Fruit fly (Drosophila melanogaster) whole organism, prepupa: ENCODE results near the gene CG43800.

Source experiments
- CG10669 ChIP-seq: fragments of 200-800 bp; sonication (Bioruptor generic); optimal IDR thresholded peaks from 3 replicates; lab custom pipeline; 2018; ENCODE audit warnings: missing biosample characterization, mild to moderate bottlenecking, missing genetic modification characterization, moderate library complexity
- CG6163 ChIP-seq: fragments of 200-800 bp; sonication (Bioruptor generic); IDR thresholded peaks from 3 replicates; pipeline ENCODE4 v1.3.6; 2022; ENCODE audit warnings: missing biosample characterization, missing genetic modification characterization
- CG6276 ChIP-seq: fragments of 200-800 bp; sonication (Bioruptor generic); optimal IDR thresholded peaks from 2 replicates; lab custom pipeline; 2017; ENCODE audit warnings: missing biosample characterization, mild to moderate bottlenecking, missing genetic modification characterization
- CG6854 ChIP-seq: fragments of 200-800 bp; sonication (Bioruptor generic); optimal IDR thresholded peaks from 2 replicates; lab custom pipeline; 2017; ENCODE audit warnings: missing biosample characterization, mild to moderate bottlenecking, missing genetic modification characterization
- CG8119 ChIP-seq: fragments of 200-800 bp; sonication (Bioruptor generic); IDR thresholded peaks from 3 replicates; pipeline ENCODE4 v1.3.6; 2022; ENCODE audit warnings: missing biosample characterization, missing genetic modification characterization
- CG9139 ChIP-seq: fragments of 200-800 bp; sonication (Bioruptor generic); optimal IDR thresholded peaks from 3 replicates; lab custom pipeline; 2017; ENCODE audit warnings: missing biosample characterization, mild to moderate bottlenecking, missing genetic modification characterization
- Eip78C ChIP-seq: fragments of 200-800 bp; sonication (Bioruptor generic); peaks from one replicate; lab custom pipeline; 2016; ENCODE audit warnings: missing biosample characterization, missing genetic modification characterization
- Gug ChIP-seq: fragments of 200-800 bp; sonication (Bioruptor generic); IDR thresholded peaks from 2 replicates; pipeline ENCODE4 v1.3.6; 2022; ENCODE audit warnings: missing biosample characterization, missing genetic modification characterization
- Hr38 ChIP-seq: sonication (Bioruptor generic); optimal IDR thresholded peaks from 2 replicates; lab custom pipeline; 2016; ENCODE audit warnings: missing biosample characterization, missing genetic modification characterization
- Lpt ChIP-seq: fragments of 200-800 bp; sonication (Bioruptor generic); optimal IDR thresholded peaks from 3 replicates; lab custom pipeline; 2016; ENCODE audit warnings: missing biosample characterization, missing genetic modification characterization
- OdsH ChIP-seq: fragments of 200-800 bp; sonication (Bioruptor generic); optimal IDR thresholded peaks from 3 replicates; lab custom pipeline; 2016; ENCODE audit warnings: missing biosample characterization, missing genetic modification characterization
- Sox102F ChIP-seq: fragments of 200-800 bp; sonication (Bioruptor generic); optimal IDR thresholded peaks from 2 replicates; lab custom pipeline; 2016; ENCODE audit warnings: missing biosample characterization, mild to moderate bottlenecking, missing genetic modification characterization

dm6 chr2L:7277562-7278255 lies 45.1 kb upstream of the CG43800 start:
- no peak for TF ChIP-seq OdsH (GFP tag; lab: Kevin White, UChicago)
- peak; percentile 25; the same call in 1 of the 3 replicates for TF ChIP-seq CG8119 (GFP tag; lab: Robert Waterston, UW)
- TF ChIP-seq CG6854 (GFP tag; lab: Kevin White, UChicago) = no peak
- no peak for TF ChIP-seq Hr38 (GFP tag; lab: Kevin White, UChicago)
- no peak for TF ChIP-seq Gug (GFP tag; lab: Robert Waterston, UW)
- TF ChIP-seq CG6163 (GFP tag; lab: Robert Waterston, UW) = no peak
- TF ChIP-seq Eip78C (GFP tag; lab: Kevin White, UChicago) = peak; percentile 75
- TF ChIP-seq CG10669 = no peak
- TF ChIP-seq CG9139 = no peak
- no peak for TF ChIP-seq Lpt (GFP tag; lab: Kevin White, UChicago)
- TF ChIP-seq Sox102F = no peak
- peak; percentile 13 for TF ChIP-seq CG6276 (GFP tag; lab: Kevin White, UChicago)
